Fruit fly (Drosophila melanogaster) whole organism, embryonic: ENCODE data around the gene Cwc25.
A peak's percentile ranks its signal among the peaks of the same experiment; 100 is the strongest.

Experiments used
- B-H2 ChIP-seq: fragments of 200-800 bp; sonication (Bioruptor generic); optimal IDR thresholded peaks from 2 replicates; lab custom pipeline; 2018; ENCODE audit warnings: missing biosample characterization, mild to moderate bottlenecking, missing genetic modification characterization
- C15 ChIP-seq: fragments of 200-800 bp; sonication (Bioruptor generic); IDR thresholded peaks from 3 replicates; pipeline ENCODE4 v1.3.6; 2022; ENCODE audit warnings: missing biosample characterization, missing genetic modification characterization
- CG11085 ChIP-seq: fragments of 200-800 bp; sonication (Bioruptor generic); IDR thresholded peaks from 2 replicates; pipeline ENCODE4 v1.3.6; 2022; ENCODE audit warnings: missing biosample characterization, missing genetic modification characterization
- CG11695 ChIP-seq: fragments of 200-800 bp; sonication (Bioruptor generic); IDR thresholded peaks from 3 replicates; pipeline ENCODE4 v1.3.6; 2022; ENCODE audit warnings: missing biosample characterization, missing genetic modification characterization
- CG15696 ChIP-seq: fragments of 200-800 bp; sonication (Bioruptor generic); optimal IDR thresholded peaks from 2 replicates; lab custom pipeline; 2019; ENCODE audit warnings: missing biosample characterization, mild to moderate bottlenecking, missing genetic modification characterization, moderate library complexity
- CG1647 ChIP-seq: fragments of 200-800 bp; sonication (Bioruptor generic); optimal IDR thresholded peaks from 3 replicates; lab custom pipeline; 2016; ENCODE audit warnings: missing biosample characterization, missing genetic modification characterization
- CG17359 ChIP-seq: fragments of 200-800 bp; sonication (Bioruptor generic); optimal IDR thresholded peaks from 3 replicates; lab custom pipeline; 2018; ENCODE audit warnings: missing biosample characterization, mild to moderate bottlenecking, missing genetic modification characterization, moderate library complexity
- CG17568 ChIP-seq: fragments of 200-800 bp; sonication (Bioruptor generic); optimal IDR thresholded peaks from 2 replicates; lab custom pipeline; 2018; ENCODE audit warnings: missing biosample characterization, mild to moderate bottlenecking, missing genetic modification characterization, moderate library complexity
- CG1832 ChIP-seq: fragments of 200-800 bp; sonication (Bioruptor generic); optimal IDR thresholded peaks from 2 replicates; lab custom pipeline; 2017; ENCODE audit warnings: missing biosample characterization, mild to moderate bottlenecking, missing genetic modification characterization, inconsistent platforms
- CG2199 ChIP-seq: fragments of 200-800 bp; sonication (Bioruptor generic); IDR thresholded peaks from 3 replicates; pipeline ENCODE4 v1.3.6; 2022; ENCODE audit warnings: missing biosample characterization, missing genetic modification characterization
- CG2678 ChIP-seq: fragments of 200-800 bp; sonication (Bioruptor generic); optimal IDR thresholded peaks from 3 replicates; lab custom pipeline; 2019; ENCODE audit warnings: missing biosample characterization, mild to moderate bottlenecking, missing genetic modification characterization, moderate library complexity
- CG33213 ChIP-seq: fragments of 200-800 bp; sonication (Bioruptor generic); optimal IDR thresholded peaks from 3 replicates; lab custom pipeline; 2016; ENCODE audit warnings: missing biosample characterization, missing genetic modification characterization
- CG3407 ChIP-seq: fragments of 200-800 bp; sonication (Bioruptor generic); optimal IDR thresholded peaks from 2 replicates; lab custom pipeline; 2018; ENCODE audit warnings: missing biosample characterization, mild to moderate bottlenecking, missing genetic modification characterization
- CG7745 ChIP-seq: fragments of 200-800 bp; sonication (Bioruptor generic); optimal IDR thresholded peaks from 2 replicates; lab custom pipeline; 2018; ENCODE audit warnings: missing biosample characterization, mild to moderate bottlenecking, missing genetic modification characterization, moderate library complexity
- CG8478 ChIP-seq: fragments of >200 bp; optimal IDR thresholded peaks from 2 replicates; lab custom pipeline; 2018
- CG9797 ChIP-seq: fragments of 200-800 bp; sonication (Bioruptor generic); optimal IDR thresholded peaks from 3 replicates; lab custom pipeline; 2018; ENCODE audit warnings: missing biosample characterization, mild to moderate bottlenecking, missing genetic modification characterization
- CG9932 ChIP-seq: fragments of 200-800 bp; sonication (Bioruptor generic); IDR thresholded peaks from 2 replicates; pipeline ENCODE4 v1.3.6; 2022; ENCODE audit warnings: missing biosample characterization, missing genetic modification characterization
- CHES-1-like ChIP-seq: fragments of 200-800 bp; sonication (Bioruptor generic); optimal IDR thresholded peaks from 2 replicates; lab custom pipeline; 2016; ENCODE audit warnings: missing biosample characterization, missing genetic modification characterization
- D19A ChIP-seq: fragments of 200-800 bp; optimal IDR thresholded peaks from 3 replicates; lab custom pipeline; 2019; ENCODE audit warnings: missing biosample characterization, mild to moderate bottlenecking, missing genetic modification characterization, moderate library complexity
- Dip2 ChIP-seq: fragments of 200-800 bp; sonication (Bioruptor generic); IDR thresholded peaks from 2 replicates; pipeline ENCODE4 v1.3.6; 2022; ENCODE audit warnings: missing biosample characterization, missing genetic modification characterization
- HLHmδ ChIP-seq: fragments of 200-800 bp; sonication (Bioruptor generic); optimal IDR thresholded peaks from 2 replicates; lab custom pipeline; 2018; ENCODE audit warnings: missing biosample characterization, mild to moderate bottlenecking, missing genetic modification characterization, moderate library complexity
- Hr3 ChIP-seq: fragments of 200-800 bp; sonication (Bioruptor generic); optimal IDR thresholded peaks from 3 replicates; lab custom pipeline; 2016; ENCODE audit warnings: missing biosample characterization, missing genetic modification characterization
- Jarid2 ChIP-seq: fragments of 200-800 bp; sonication (Bioruptor generic); optimal IDR thresholded peaks from 3 replicates; lab custom pipeline; 2017; ENCODE audit warnings: mild to moderate bottlenecking, missing biosample characterization, missing genetic modification reagents, missing genetic modification characterization
- MBD-R2 ChIP-seq: fragments of 200-800 bp; sonication (Bioruptor generic); IDR thresholded peaks from 2 replicates; pipeline ENCODE4 v1.3.6; 2022; ENCODE audit warnings: missing biosample characterization, missing genetic modification characterization
- Mrtf ChIP-seq: fragments of 200-800 bp; sonication (Bioruptor generic); IDR thresholded peaks from 3 replicates; pipeline ENCODE4 v1.3.6; 2022; ENCODE audit warnings: missing biosample characterization, missing genetic modification characterization
- Rfx ChIP-seq: fragments of 200-800 bp; sonication (Bioruptor generic); IDR thresholded peaks from 2 replicates; pipeline ENCODE4 v1.3.6; 2022; ENCODE audit warnings: missing biosample characterization, missing genetic modification characterization
- Sin3A ChIP-seq: fragments of >200 bp; optimal IDR thresholded peaks from 2 replicates; lab custom pipeline; 2018
- TFAM ChIP-seq: fragments of 200-800 bp; sonication (Bioruptor generic); optimal IDR thresholded peaks from 2 replicates; lab custom pipeline; 2017; ENCODE audit warnings: missing biosample characterization, missing genetic modification characterization, inconsistent platforms
- ab ChIP-seq: fragments of 200-800 bp; sonication (Bioruptor generic); optimal IDR thresholded peaks from 2 replicates; lab custom pipeline; 2016; ENCODE audit warnings: missing biosample characterization, missing genetic modification characterization
- ara ChIP-seq: fragments of 200-800 bp; sonication (Bioruptor generic); IDR thresholded peaks from 2 replicates; pipeline ENCODE4 v1.3.6; 2022; ENCODE audit warnings: missing biosample characterization, missing genetic modification characterization
- ato ChIP-seq: fragments of 200-800 bp; sonication (Bioruptor generic); IDR thresholded peaks from 2 replicates; pipeline ENCODE4 v1.3.6; 2022; ENCODE audit warnings: missing biosample characterization, missing genetic modification characterization; ENCODE audit not compliant: partially characterized antibody
- ci ChIP-seq: fragments of 200-800 bp; sonication (Bioruptor generic); IDR thresholded peaks from 3 replicates; pipeline ENCODE4 v1.3.6; 2022; ENCODE audit warnings: missing biosample characterization, missing genetic modification characterization
- corto ChIP-seq: fragments of 200-800 bp; sonication (Bioruptor generic); optimal IDR thresholded peaks from 2 replicates; lab custom pipeline; 2016; ENCODE audit warnings: missing biosample characterization, mild to moderate bottlenecking, missing genetic modification characterization, moderate library complexity
- eve ChIP-seq, 2 experiments: fragments of >200 bp; optimal IDR thresholded peaks; 2 replicates each; lab custom pipeline; 2017; ENCODE audit warnings: missing biosample characterization in 2 of 2, missing genetic modification characterization in 2 of 2
- gce ChIP-seq: fragments of 200-800 bp; sonication (Bioruptor generic); IDR thresholded peaks from 3 replicates; pipeline ENCODE4 v1.3.6; 2022; ENCODE audit warnings: missing biosample characterization, missing genetic modification characterization
- gsb-n ChIP-seq: fragments of 200-800 bp; sonication (Bioruptor generic); optimal IDR thresholded peaks from 3 replicates; lab custom pipeline; 2018; ENCODE audit warnings: missing biosample characterization, mild to moderate bottlenecking, missing genetic modification characterization
- gt ChIP-seq: fragments of 200-800 bp; sonication (Bioruptor generic); IDR thresholded peaks from 2 replicates; pipeline ENCODE4 v1.3.6; 2022; ENCODE audit warnings: missing biosample characterization, missing genetic modification characterization
- inv ChIP-seq: fragments of 200-800 bp; sonication (Bioruptor generic); IDR thresholded peaks from 2 replicates; pipeline ENCODE4 v1.3.6; 2022; ENCODE audit warnings: missing biosample characterization, missing genetic modification characterization; ENCODE audit not compliant: partially characterized antibody
- kah ChIP-seq: fragments of 200-800 bp; sonication (Bioruptor generic); optimal IDR thresholded peaks from 2 replicates; lab custom pipeline; 2018; ENCODE audit warnings: missing biosample characterization, mild to moderate bottlenecking, missing genetic modification characterization
- lbe ChIP-seq: fragments of 200-800 bp; sonication (Bioruptor generic); optimal IDR thresholded peaks from 2 replicates; lab custom pipeline; 2016; ENCODE audit warnings: missing biosample characterization, mild to moderate bottlenecking, missing genetic modification characterization
- lov ChIP-seq, 2 experiments: fragments of 200-800 bp in 1 of 2; fragments of >200 bp in 1 of 2; sonication (Bioruptor generic) in 1 of 2; IDR thresholded peaks in 1 of 2; optimal IDR thresholded peaks in 1 of 2; 2 replicates in 1 of 2; 3 replicates in 1 of 2; pipeline versions ENCODE4 v1.3.6 to Lab custom; 2017 to 2022; ENCODE audit warnings: missing biosample characterization in 1 of 2, missing genetic modification characterization in 1 of 2
- pho ChIP-seq: fragments of 200-800 bp; sonication (Bioruptor generic); optimal IDR thresholded peaks from 2 replicates; lab custom pipeline; 2016; ENCODE audit warnings: missing biosample characterization, missing genetic modification characterization
- pros ChIP-seq: fragments of 200-800 bp; sonication (Bioruptor generic); optimal IDR thresholded peaks from 3 replicates; lab custom pipeline; 2019; ENCODE audit warnings: missing biosample characterization, mild to moderate bottlenecking, missing genetic modification characterization, moderate library complexity
- so ChIP-seq: fragments of 200-800 bp; sonication (Bioruptor generic); IDR thresholded peaks from 3 replicates; pipeline ENCODE4 v1.3.6; 2022; ENCODE audit warnings: missing biosample characterization, missing genetic modification characterization
- tin ChIP-seq: fragments of 200-800 bp; sonication (Bioruptor generic); optimal IDR thresholded peaks from 3 replicates; lab custom pipeline; 2016; ENCODE audit warnings: missing biosample characterization, missing genetic modification characterization
- tll ChIP-seq, 2 experiments: fragments of 200-800 bp in 1 of 2; fragments of >200 bp in 1 of 2; sonication (Bioruptor generic) in 1 of 2; optimal IDR thresholded peaks; 2 replicates each; lab custom pipeline; 2017 to 2019; ENCODE audit warnings: missing biosample characterization in 2 of 2, missing genetic modification characterization in 2 of 2, mild to moderate bottlenecking in 1 of 2, moderate library complexity in 1 of 2
- tup ChIP-seq: fragments of 200-800 bp; sonication (Bioruptor generic); optimal IDR thresholded peaks from 2 replicates; lab custom pipeline; 2016; ENCODE audit warnings: missing biosample characterization, mild to moderate bottlenecking, missing genetic modification characterization, moderate library complexity
- tx ChIP-seq: fragments of 200-800 bp; sonication (Bioruptor generic); optimal IDR thresholded peaks from 2 replicates; lab custom pipeline; 2016; ENCODE audit warnings: missing biosample characterization, missing genetic modification characterization
- usp ChIP-seq: fragments of >200 bp; optimal IDR thresholded peaks from 2 replicates; lab custom pipeline; 2017; ENCODE audit warnings: missing biosample characterization, missing genetic modification characterization
- zfh1 ChIP-seq: fragments of 200-800 bp; sonication (Bioruptor generic); IDR thresholded peaks from 3 replicates; pipeline ENCODE4 v1.3.6; 2022; ENCODE audit warnings: missing biosample characterization, missing genetic modification characterization
- zfh2 ChIP-seq: fragments of 200-800 bp; sonication (Bioruptor generic); optimal IDR thresholded peaks from 2 replicates; lab custom pipeline; 2016; ENCODE audit warnings: missing biosample characterization, missing genetic modification characterization

Gene Cwc25

dm6 chr2L:2751904-2752459 lies 7.1 kb downstream of the Cwc25 start, which contains the start of gene Bacc (continued):
- peak; percentile 60 for TF ChIP-seq tup
- TF ChIP-seq CG11085 (GFP tag; lab: Robert Waterston, UW): no peak
- peak; percentile 21 for TF ChIP-seq B-H2 (GFP tag; lab: Kevin White, UChicago)
- no peak for TF ChIP-seq CG8478 (lab: Kevin White, UChicago)
- no peak for TF ChIP-seq gt (GFP tag; lab: Robert Waterston, UW)
- TF ChIP-seq CG7745 (tag; lab: Kevin White, UChicago): no peak
- TF ChIP-seq zfh2: peak; percentile 90
- TF ChIP-seq zfh1 (GFP tag; lab: Robert Waterston, UW): no peak
- peak; percentile 86 for TF ChIP-seq Hr3 (GFP tag; lab: Kevin White, UChicago)
- peak; percentile 63 for TF ChIP-seq pros (GFP tag; lab: Kevin White, UChicago)
- TF ChIP-seq Dip2 (GFP tag; lab: Robert Waterston, UW): no peak
- TF ChIP-seq MBD-R2 (GFP tag; lab: Robert Waterston, UW): no peak
- TF ChIP-seq CG3407 (GFP tag; lab: Kevin White, UChicago): peak; percentile 70
- peak; percentile 12 for TF ChIP-seq CG9797 (GFP tag; lab: Kevin White, UChicago)
- TF ChIP-seq Mrtf: no peak
- no peak for TF ChIP-seq ato (GFP tag; lab: Robert Waterston, UW)
- TF ChIP-seq CG15696 (tag; lab: Kevin White, UChicago): peak; percentile 43
- TF ChIP-seq Sin3A (lab: Kevin White, UChicago): no peak
- peak; percentile 88 for TF ChIP-seq pho (GFP tag; lab: Kevin White, UChicago)
- TF ChIP-seq tin: peak; percentile 80
- peak; percentile 92 for TF ChIP-seq CHES-1-like
- no peak for TF ChIP-seq CG9932
- peak; percentile 89 for TF ChIP-seq lbe (GFP tag; lab: Kevin White, UChicago)
- no peak for TF ChIP-seq CG1832 (GFP tag; lab: Kevin White, UChicago)
- TF ChIP-seq gsb-n (tag; lab: Kevin White, UChicago): peak; percentile 57
- TF ChIP-seq CG2678: peak; percentile 95
- no peak for TF ChIP-seq C15 (GFP tag; lab: Robert Waterston, UW)
- no peak for TF ChIP-seq ara (GFP tag; lab: Robert Waterston, UW)
- no peak for TF ChIP-seq ci (GFP tag; lab: Robert Waterston, UW)
- no peak for TF ChIP-seq CG11695 (GFP tag; lab: Robert Waterston, UW)
- peak; percentile 71 for TF ChIP-seq ab
- TF ChIP-seq CG17568: peak; percentile 83
- TF ChIP-seq CG1647 (GFP tag; lab: Kevin White, UChicago): peak; percentile 72
- no peak for TF ChIP-seq inv (GFP tag; lab: Robert Waterston, UW)
- peak; percentile 73 for TF ChIP-seq kah
- TF ChIP-seq Rfx: no peak
- peak; percentile 83 for TF ChIP-seq corto (GFP tag; lab: Kevin White, UChicago)
- peak; percentile 61 for TF ChIP-seq Jarid2
- TF ChIP-seq tll (GFP tag; optimal IDR thresholded peaks at IDR 0.05; lab: Kevin White, UChicago): no peak
- TF ChIP-seq so (GFP tag; lab: Robert Waterston, UW): no peak
- TF ChIP-seq usp (GFP tag; lab: Kevin White, UChicago): no peak
- peak; percentile 90 for TF ChIP-seq HLHmδ (GFP tag; lab: Kevin White, UChicago)
- peak; percentile 85 for TF ChIP-seq tx (GFP tag; lab: Kevin White, UChicago)
- TF ChIP-seq CG17359 (tag; lab: Kevin White, UChicago): peak; percentile 86
- peak; percentile 38 for TF ChIP-seq TFAM (GFP tag; lab: Kevin White, UChicago)
- TF ChIP-seq D19A (tag; lab: Kevin White, UChicago): peak; percentile 84
- TF ChIP-seq eve (GFP tag; optimal IDR thresholded peaks at IDR 0.05; lab: Kevin White, UChicago): no peak
- TF ChIP-seq lov (optimal IDR thresholded peaks at IDR 0.05; lab: Kevin White, UChicago): peak; percentile 67
- TF ChIP-seq lov (GFP tag; IDR thresholded peaks at IDR 0.05; lab: Robert Waterston, UW): no peak
- TF ChIP-seq CG33213: peak; percentile 55
- TF ChIP-seq gce (GFP tag; lab: Robert Waterston, UW): no peak
- TF ChIP-seq CG2199: no peak
